Fruit fly (Drosophila melanogaster) whole organism, prepupa: ENCODE data around the gene Ipo9.

Experiments used
- Blimp-1 ChIP-seq: fragments of 200-800 bp; sonication (Bioruptor generic); optimal IDR thresholded peaks from 3 replicates; lab custom pipeline; 2017; ENCODE audit warnings: missing biosample characterization, missing genetic modification characterization, mild to moderate bottlenecking, moderate library complexity, missing genetic modification reagents
- CG10631 ChIP-seq: fragments of 200-800 bp; sonication (Bioruptor generic); optimal IDR thresholded peaks from 2 replicates; lab custom pipeline; 2016; ENCODE audit warnings: missing biosample characterization, missing genetic modification characterization
- CG11762 ChIP-seq: fragments of 200-800 bp; sonication (Bioruptor generic); optimal IDR thresholded peaks from 3 replicates; lab custom pipeline; 2016; ENCODE audit warnings: missing biosample characterization, missing genetic modification characterization; ENCODE audit not compliant: insufficient read depth
- CG11902 ChIP-seq: fragments of 200-800 bp; sonication (Bioruptor generic); optimal IDR thresholded peaks from 3 replicates; lab custom pipeline; 2016; ENCODE audit warnings: missing biosample characterization, missing genetic modification characterization
- CG15336 ChIP-seq: fragments of 200-800 bp; sonication (Bioruptor generic); IDR thresholded peaks from 2 replicates; pipeline ENCODE4 v1.3.6; 2022; ENCODE audit warnings: missing biosample characterization, missing genetic modification characterization
- CG1621 ChIP-seq: fragments of 200-800 bp; sonication (Bioruptor generic); optimal IDR thresholded peaks from 3 replicates; lab custom pipeline; 2018; ENCODE audit warnings: missing biosample characterization, mild to moderate bottlenecking, missing genetic modification characterization
- CG31627 ChIP-seq: fragments of 200-800 bp; sonication (Bioruptor generic); optimal IDR thresholded peaks from 3 replicates; lab custom pipeline; 2016; ENCODE audit warnings: missing biosample characterization, missing genetic modification characterization
- CG32006 ChIP-seq: fragments of 200-800 bp; sonication (Bioruptor generic); optimal IDR thresholded peaks from 3 replicates; lab custom pipeline; 2017; ENCODE audit warnings: missing biosample characterization, mild to moderate bottlenecking, missing genetic modification characterization
- CG34406 ChIP-seq: fragments of 200-800 bp; sonication (Bioruptor generic); optimal IDR thresholded peaks from 3 replicates; lab custom pipeline; 2016; ENCODE audit warnings: missing biosample characterization, missing genetic modification characterization
- CG3919 ChIP-seq: fragments of 200-800 bp; sonication (Bioruptor generic); optimal IDR thresholded peaks from 3 replicates; lab custom pipeline; 2016; ENCODE audit warnings: missing biosample characterization, missing genetic modification characterization
- CG6163 ChIP-seq: fragments of 200-800 bp; sonication (Bioruptor generic); IDR thresholded peaks from 3 replicates; pipeline ENCODE4 v1.3.6; 2022; ENCODE audit warnings: missing biosample characterization, missing genetic modification characterization
- CG6276 ChIP-seq: fragments of 200-800 bp; sonication (Bioruptor generic); optimal IDR thresholded peaks from 2 replicates; lab custom pipeline; 2017; ENCODE audit warnings: missing biosample characterization, mild to moderate bottlenecking, missing genetic modification characterization
- CG6792 ChIP-seq: fragments of 200-800 bp; sonication (Bioruptor generic); optimal IDR thresholded peaks from 3 replicates; lab custom pipeline; 2016; ENCODE audit warnings: missing biosample characterization, missing genetic modification characterization
- CG7368 ChIP-seq: fragments of 200-800 bp; sonication (Bioruptor generic); optimal IDR thresholded peaks from 3 replicates; lab custom pipeline; 2016; ENCODE audit warnings: missing biosample characterization, missing genetic modification characterization
- CG8119 ChIP-seq: fragments of 200-800 bp; sonication (Bioruptor generic); IDR thresholded peaks from 3 replicates; pipeline ENCODE4 v1.3.6; 2022; ENCODE audit warnings: missing biosample characterization, missing genetic modification characterization
- CG8319 ChIP-seq: fragments of 200-800 bp; sonication (Bioruptor generic); optimal IDR thresholded peaks from 3 replicates; lab custom pipeline; 2016; ENCODE audit warnings: missing biosample characterization, missing genetic modification characterization
- CG8632 ChIP-seq: fragments of 200-800 bp; sonication (Bioruptor generic); optimal IDR thresholded peaks from 3 replicates; lab custom pipeline; 2016; ENCODE audit warnings: missing biosample characterization, missing genetic modification characterization
- CG9139 ChIP-seq: fragments of 200-800 bp; sonication (Bioruptor generic); optimal IDR thresholded peaks from 3 replicates; lab custom pipeline; 2017; ENCODE audit warnings: missing biosample characterization, mild to moderate bottlenecking, missing genetic modification characterization
- Eip75B ChIP-seq: fragments of 200-800 bp; sonication (Bioruptor generic); optimal IDR thresholded peaks from 3 replicates; lab custom pipeline; 2016; ENCODE audit warnings: missing biosample characterization, missing genetic modification characterization
- Eip78C ChIP-seq: fragments of 200-800 bp; sonication (Bioruptor generic); peaks from one replicate; lab custom pipeline; 2016; ENCODE audit warnings: missing biosample characterization, missing genetic modification characterization
- Eip93F ChIP-seq: fragments of 200-800 bp; sonication (Bioruptor generic); optimal IDR thresholded peaks from 2 replicates; lab custom pipeline; 2016; ENCODE audit warnings: missing biosample characterization, mild to moderate bottlenecking, missing genetic modification characterization
- Ets21C ChIP-seq: fragments of 200-800 bp; sonication (Bioruptor generic); optimal IDR thresholded peaks from 3 replicates; lab custom pipeline; 2016; ENCODE audit warnings: missing biosample characterization, missing genetic modification characterization
- Ets96B ChIP-seq: fragments of 200-800 bp; optimal IDR thresholded peaks from 2 replicates; lab custom pipeline; 2019; ENCODE audit warnings: missing biosample characterization, mild to moderate bottlenecking, missing genetic modification characterization, moderate library complexity
- Gug ChIP-seq: fragments of 200-800 bp; sonication (Bioruptor generic); IDR thresholded peaks from 2 replicates; pipeline ENCODE4 v1.3.6; 2022; ENCODE audit warnings: missing biosample characterization, missing genetic modification characterization
- Hr38 ChIP-seq: sonication (Bioruptor generic); optimal IDR thresholded peaks from 2 replicates; lab custom pipeline; 2016; ENCODE audit warnings: missing biosample characterization, missing genetic modification characterization
- Hr39 ChIP-seq: fragments of 200-800 bp; sonication (Bioruptor generic); optimal IDR thresholded peaks from 2 replicates; lab custom pipeline; 2016; ENCODE audit warnings: missing biosample characterization, missing genetic modification characterization
- Hr4 ChIP-seq: fragments of 200-800 bp; sonication (Bioruptor generic); optimal IDR thresholded peaks from 3 replicates; lab custom pipeline; 2016; ENCODE audit warnings: missing biosample characterization, missing genetic modification characterization
- Lpt ChIP-seq: fragments of 200-800 bp; sonication (Bioruptor generic); optimal IDR thresholded peaks from 3 replicates; lab custom pipeline; 2016; ENCODE audit warnings: missing biosample characterization, missing genetic modification characterization
- Met ChIP-seq: fragments of 200-800 bp; sonication (Bioruptor generic); optimal IDR thresholded peaks from 3 replicates; lab custom pipeline; 2016; ENCODE audit warnings: missing biosample characterization, missing genetic modification characterization
- OdsH ChIP-seq: fragments of 200-800 bp; sonication (Bioruptor generic); optimal IDR thresholded peaks from 3 replicates; lab custom pipeline; 2016; ENCODE audit warnings: missing biosample characterization, missing genetic modification characterization
- Smox ChIP-seq: fragments of 200-800 bp; sonication (Bioruptor generic); optimal IDR thresholded peaks from 3 replicates; lab custom pipeline; 2016; ENCODE audit warnings: missing biosample characterization, missing genetic modification characterization
- Sox102F ChIP-seq: fragments of 200-800 bp; sonication (Bioruptor generic); optimal IDR thresholded peaks from 2 replicates; lab custom pipeline; 2016; ENCODE audit warnings: missing biosample characterization, mild to moderate bottlenecking, missing genetic modification characterization
- Sox14 ChIP-seq: fragments of 200-800 bp; sonication (Bioruptor generic); optimal IDR thresholded peaks from 3 replicates; lab custom pipeline; 2016; ENCODE audit warnings: missing biosample characterization, missing genetic modification characterization
- Sox15 ChIP-seq: fragments of 200-800 bp; sonication (Bioruptor generic); optimal IDR thresholded peaks from 3 replicates; lab custom pipeline; 2016; ENCODE audit warnings: missing biosample characterization, missing genetic modification characterization
- achi ChIP-seq: fragments of 200-800 bp; sonication (Bioruptor generic); optimal IDR thresholded peaks from 3 replicates; lab custom pipeline; 2016; ENCODE audit warnings: missing biosample characterization, missing genetic modification characterization
- acj6 ChIP-seq: fragments of 200-800 bp; sonication (Bioruptor generic); optimal IDR thresholded peaks from 3 replicates; lab custom pipeline; 2016; ENCODE audit warnings: missing biosample characterization, missing genetic modification characterization
- cyc ChIP-seq: fragments of 200-800 bp; sonication (Bioruptor generic); optimal IDR thresholded peaks from 3 replicates; lab custom pipeline; 2016; ENCODE audit warnings: missing biosample characterization, missing genetic modification characterization
- dac ChIP-seq: fragments of 200-800 bp; sonication (Bioruptor generic); optimal IDR thresholded peaks from 2 replicates; lab custom pipeline; 2017; ENCODE audit warnings: missing biosample characterization, mild to moderate bottlenecking, missing genetic modification characterization
- dsx ChIP-seq: fragments of 200-800 bp; optimal IDR thresholded peaks from 3 replicates; lab custom pipeline; 2019; ENCODE audit warnings: missing biosample characterization, mild to moderate bottlenecking, missing genetic modification characterization, moderate library complexity; ENCODE audit not compliant: poor library complexity, severe bottlenecking
- eg ChIP-seq: fragments of 200-800 bp; sonication (Bioruptor generic); IDR thresholded peaks from 3 replicates; pipeline ENCODE4 v1.3.6; 2022; ENCODE audit warnings: missing biosample characterization, missing genetic modification characterization
- esn ChIP-seq: fragments of 200-800 bp; sonication (Bioruptor generic); optimal IDR thresholded peaks from 2 replicates; lab custom pipeline; 2016; ENCODE audit warnings: missing biosample characterization, mild to moderate bottlenecking, missing genetic modification characterization, moderate library complexity
- fd59A ChIP-seq: fragments of 200-800 bp; sonication (Bioruptor generic); optimal IDR thresholded peaks from 2 replicates; lab custom pipeline; 2017; ENCODE audit warnings: missing biosample characterization, mild to moderate bottlenecking, missing genetic modification characterization, missing genetic modification reagents
- fd85E ChIP-seq: fragments of 200-800 bp; sonication (Bioruptor generic); optimal IDR thresholded peaks from 3 replicates; lab custom pipeline; 2016; ENCODE audit warnings: missing biosample characterization, missing genetic modification characterization
- fkh ChIP-seq: fragments of 200-800 bp; sonication (Bioruptor generic); optimal IDR thresholded peaks from 3 replicates; lab custom pipeline; 2017; ENCODE audit warnings: missing biosample characterization, mild to moderate bottlenecking, missing genetic modification characterization, moderate library complexity
- lz ChIP-seq: fragments of 200-800 bp; sonication (Bioruptor generic); optimal IDR thresholded peaks from 3 replicates; lab custom pipeline; 2016; ENCODE audit warnings: missing biosample characterization, missing genetic modification characterization
- net ChIP-seq: fragments of 200-800 bp; sonication (Bioruptor generic); optimal IDR thresholded peaks from 3 replicates; lab custom pipeline; 2016; ENCODE audit warnings: missing biosample characterization, missing genetic modification characterization
- pdm3 ChIP-seq: fragments of 200-800 bp; sonication (Bioruptor generic); optimal IDR thresholded peaks from 3 replicates; lab custom pipeline; 2016; ENCODE audit warnings: missing biosample characterization, missing genetic modification characterization
- salr ChIP-seq, 2 experiments: fragments of 200-800 bp; sonication (Bioruptor generic); optimal IDR thresholded peaks; 3 replicates each; lab custom pipeline; 2016 to 2018; ENCODE audit warnings: missing biosample characterization in 2 of 2, missing genetic modification characterization in 2 of 2, mild to moderate bottlenecking in 1 of 2
- spab ChIP-seq: fragments of 200-800 bp; sonication (Bioruptor generic); optimal IDR thresholded peaks from 2 replicates; lab custom pipeline; 2017; ENCODE audit warnings: missing biosample characterization, mild to moderate bottlenecking, missing genetic modification characterization, missing genetic modification reagents
- svp ChIP-seq: fragments of 200-800 bp; sonication (Bioruptor generic); peaks from one replicate; lab custom pipeline; 2016; ENCODE audit warnings: missing biosample characterization, missing genetic modification characterization
- topi ChIP-seq: fragments of 200-800 bp; sonication (Bioruptor generic); optimal IDR thresholded peaks from 3 replicates; lab custom pipeline; 2016; ENCODE audit warnings: missing biosample characterization, missing genetic modification characterization
- vri ChIP-seq: fragments of 200-800 bp; sonication (Bioruptor generic); optimal IDR thresholded peaks from 3 replicates; lab custom pipeline; 2016; ENCODE audit warnings: missing biosample characterization, mild to moderate bottlenecking, missing genetic modification characterization

Gene Ipo9

DNA sequence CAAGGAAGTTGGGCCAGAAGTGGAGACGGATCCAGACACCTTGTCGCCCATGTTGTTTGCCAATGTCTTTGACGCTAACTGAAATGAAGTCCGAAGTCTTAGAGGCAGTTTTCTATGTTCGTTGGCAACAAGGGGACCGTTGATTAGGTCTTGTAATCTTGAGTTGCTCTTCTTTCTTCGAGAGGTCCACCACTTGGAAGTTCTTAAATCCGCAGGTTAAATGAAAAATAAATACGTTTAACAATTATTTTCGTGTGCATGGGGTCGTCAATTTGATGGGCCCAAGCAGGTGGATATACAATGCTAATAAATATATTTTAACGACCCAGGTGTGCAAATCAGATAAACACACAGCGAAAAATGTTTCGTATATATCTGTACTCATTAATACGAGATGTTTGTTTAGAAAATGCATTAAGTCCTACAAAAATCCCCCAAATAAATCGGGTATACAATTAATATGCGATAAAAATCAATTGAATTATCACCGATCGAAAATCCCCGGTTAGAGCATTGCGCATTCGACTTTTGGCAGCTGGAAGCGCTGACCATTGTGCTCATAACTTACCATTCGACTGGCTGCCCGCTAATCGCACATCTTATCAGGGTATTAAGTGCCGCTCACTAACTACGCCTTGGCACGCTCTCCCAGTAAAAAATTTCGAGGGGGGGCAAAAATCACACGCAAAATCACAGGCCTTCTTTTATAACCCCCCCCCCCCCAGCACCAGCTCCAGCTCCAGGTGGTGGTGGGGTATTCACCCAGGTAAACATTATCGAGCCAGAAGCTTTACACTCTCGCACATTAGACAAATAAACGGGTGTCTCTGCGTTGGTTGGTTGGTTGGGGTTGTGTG lies 48.4 kb downstream of the Ipo9 start, which contains the start of gene PGRP-LB:
TSS of gene PGRP-LB (minus strand) at position 51 of the 857 bp plus-strand sequence.
- TF ChIP-seq dac (GFP tag; lab: Kevin White, UChicago), result no peak
- TF ChIP-seq Eip78C (GFP tag; lab: Kevin White, UChicago), result peak; percentile 51
- peak; percentile 25 for TF ChIP-seq lz (GFP tag; lab: Kevin White, UChicago)
- TF ChIP-seq acj6 (GFP tag; lab: Kevin White, UChicago), result no peak
- no peak for TF ChIP-seq Sox15 (GFP tag; lab: Kevin White, UChicago)
- TF ChIP-seq salr (GFP tag; optimal IDR thresholded peaks at IDR 0.05; lab: Kevin White, UChicago), result no peak
- TF ChIP-seq topi (GFP tag; lab: Kevin White, UChicago), result no peak
- TF ChIP-seq Hr38 (GFP tag; lab: Kevin White, UChicago), result no peak
- no peak for TF ChIP-seq CG11762
- TF ChIP-seq CG32006 (GFP tag; lab: Kevin White, UChicago), result peak; percentile 51
- no peak for TF ChIP-seq Ets21C
- no peak for TF ChIP-seq Eip75B
- TF ChIP-seq dsx (GFP tag; lab: Kevin White, UChicago), result no peak
- no peak for TF ChIP-seq CG15336 (GFP tag; lab: Robert Waterston, UW)
- TF ChIP-seq pdm3 (GFP tag; lab: Kevin White, UChicago), result peak; percentile 7
- peak; percentile 11 for TF ChIP-seq Hr4 (GFP tag; lab: Kevin White, UChicago)
- no peak for TF ChIP-seq Eip93F (GFP tag; lab: Kevin White, UChicago)
- peak; percentile 12 for TF ChIP-seq Sox14 (GFP tag; lab: Kevin White, UChicago)
- no peak for TF ChIP-seq spab (GFP tag; lab: Kevin White, UChicago)
- TF ChIP-seq CG8319 (GFP tag; lab: Kevin White, UChicago), result no peak
- peak; percentile 29 for TF ChIP-seq Smox
- TF ChIP-seq CG1621, result no peak
- TF ChIP-seq fkh (GFP tag; lab: Kevin White, UChicago), result peak; percentile 66
- TF ChIP-seq CG11902 (GFP tag; lab: Kevin White, UChicago), result no peak
- TF ChIP-seq Lpt (GFP tag; lab: Kevin White, UChicago), result no peak
- TF ChIP-seq fd59A (GFP tag; lab: Kevin White, UChicago), result no peak
- TF ChIP-seq CG9139 (GFP tag; lab: Kevin White, UChicago), result no peak
- TF ChIP-seq CG8119, result no peak
- TF ChIP-seq esn (GFP tag; lab: Kevin White, UChicago), result peak; percentile 9
- no peak for TF ChIP-seq CG10631 (GFP tag; lab: Kevin White, UChicago)
- peak; percentile 24 for TF ChIP-seq CG31627 (GFP tag; lab: Kevin White, UChicago)
- peak; percentile 29 for TF ChIP-seq Hr39
- peak; percentile 6 for TF ChIP-seq Met
- no peak for TF ChIP-seq CG3919 (GFP tag; lab: Kevin White, UChicago)
- no peak for TF ChIP-seq achi
- TF ChIP-seq Ets96B (tag; lab: Kevin White, UChicago), result no peak
- no peak for TF ChIP-seq eg (GFP tag; lab: Robert Waterston, UW)
- no peak for TF ChIP-seq CG34406 (GFP tag; lab: Kevin White, UChicago)
- no peak for TF ChIP-seq fd85E (GFP tag; lab: Kevin White, UChicago)
- TF ChIP-seq Blimp-1, result no peak
- TF ChIP-seq cyc (GFP tag; lab: Kevin White, UChicago), result no peak
- no peak for TF ChIP-seq CG8632 (GFP tag; lab: Kevin White, UChicago)
- TF ChIP-seq net, result no peak
- no peak for TF ChIP-seq Sox102F (GFP tag; lab: Kevin White, UChicago)
- TF ChIP-seq Gug (GFP tag; lab: Robert Waterston, UW), result no peak
- TF ChIP-seq OdsH (GFP tag; lab: Kevin White, UChicago), result no peak
- no peak for TF ChIP-seq CG6276 (GFP tag; lab: Kevin White, UChicago)
- peak; percentile 75 for TF ChIP-seq svp (GFP tag; lab: Kevin White, UChicago)
- TF ChIP-seq vri (GFP tag; lab: Kevin White, UChicago), result no peak
- no peak for TF ChIP-seq CG6163 (GFP tag; lab: Robert Waterston, UW)
- TF ChIP-seq CG7368 (GFP tag; lab: Kevin White, UChicago), result no peak
- TF ChIP-seq CG6792 (GFP tag; lab: Kevin White, UChicago), result no peak
